Worm (Caenorhabditis elegans) whole organism, L4 larva: ENCODE results near the gene atad-3.

Experiments used
- ceh-20 ChIP-seq: fragments of 200-800 bp; sonication (Bioruptor generic); IDR thresholded peaks from 2 replicates; pipeline ENCODE4 v1.3.6; 2022; ENCODE audit warnings: missing genetic modification reagents, missing genetic modification characterization, missing compliant biosample characterization
- jun-1 ChIP-seq: fragments of 150-350 bp; optimal IDR thresholded peaks from 2 replicates; lab custom pipeline; 2014; ENCODE audit warnings: missing biosample characterization, missing genetic modification reagents, missing genetic modification characterization

- TF ChIP-seq ceh-20 (no peak), jun-1 (tag; lab: Kevin White, UChicago) (no peak)
Observed at ce11 chrII:10242294-10242693, 6.5 kb upstream of the atad-3 start, which contains the start of gene mrps-14.
